Worm (Caenorhabditis elegans) whole organism, young adult: Measurements from ENCODE around the gene F46G10.2.

Experiments used
- bed-2 ChIP-seq: fragments of 200-800 bp; sonication (Bioruptor generic); IDR thresholded peaks from 2 replicates; pipeline ENCODE4 v1.3.6; 2022; ENCODE audit warnings: missing genetic modification reagents, missing genetic modification characterization, missing compliant biosample characterization
- nhr-90 ChIP-seq: sonication (generic microtip); optimal IDR thresholded peaks from 2 replicates; lab custom pipeline; 2016; ENCODE audit warnings: missing genotype, mild to moderate bottlenecking, missing genetic modification characterization, missing compliant biosample characterization
- pha-4 ChIP-seq: fragments of 150-350 bp; sonication (generic microtip); optimal IDR thresholded peaks from 2 replicates; lab custom pipeline; 2014; ENCODE audit warnings: missing biosample characterization, missing genetic modification reagents, missing genetic modification characterization
- snpc-4 ChIP-seq, 5 experiments: fragments of 150-350 bp in 1 of 5; sonication (generic microtip) in 4 of 5; optimal IDR thresholded peaks; 2 replicates each; lab custom pipeline; 2014 to 2018; ENCODE audit warnings: missing genetic modification characterization in 5 of 5, missing biosample characterization in 3 of 5, antibody characterized with exemption in 2 of 5, mild to moderate bottlenecking in 2 of 5, missing compliant biosample characterization in 2 of 5, missing genotype in 2 of 5, moderate library complexity in 2 of 5, missing genetic modification reagents in 1 of 5
- somi-1 ChIP-seq: fragments of 200-800 bp; sonication (Bioruptor generic); optimal IDR thresholded peaks from 2 replicates; lab custom pipeline; 2018; ENCODE audit warnings: mild to moderate bottlenecking, missing genetic modification characterization, missing compliant biosample characterization
- unc-62 ChIP-seq: fragments of 150-350 bp; optimal IDR thresholded peaks from 2 replicates; lab custom pipeline; 2014; ENCODE audit warnings: missing biosample characterization, missing genetic modification reagents, missing genetic modification characterization

DNA sequence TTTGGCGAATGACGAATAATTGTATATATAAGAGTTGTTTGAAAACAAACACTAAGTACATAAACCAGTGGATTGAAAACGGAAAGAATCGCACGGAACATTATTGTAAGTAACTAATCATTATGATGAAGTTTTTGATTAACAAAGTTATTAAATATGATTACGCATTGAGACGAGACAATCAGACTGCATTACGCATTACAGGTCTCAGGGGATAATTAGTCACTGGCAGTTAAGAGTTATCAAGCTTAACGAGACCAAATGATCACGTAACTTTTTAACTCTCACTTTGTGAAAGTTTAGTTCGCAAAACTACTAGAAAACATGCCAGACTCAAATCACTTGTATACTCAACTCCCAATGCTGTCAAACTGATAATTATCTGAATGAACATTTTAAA is 19.4 kb upstream of the F46G10.2 start, which contains the start of gene srd-42:
- TF ChIP-seq unc-62 (GFP tag; lab: Kevin White, UChicago) = no peak
- TF ChIP-seq somi-1 (GFP tag; lab: Kevin White, UChicago) = no peak
- no peak for TF ChIP-seq bed-2 (GFP tag; lab: Robert Waterston, UW)
- no peak for TF ChIP-seq nhr-90
- TF ChIP-seq pha-4 (tag; lab: Kevin White, UChicago) = no peak
- no peak for TF ChIP-seq snpc-4 (GFP tag; optimal IDR thresholded peaks at IDR 0.05; lab: Kevin White, UChicago)
- TF ChIP-seq snpc-4 (tag; optimal IDR thresholded peaks at IDR 0.05; lab: Kevin White, UChicago) = no peak
